Fruit fly (Drosophila melanogaster): ENCODE data around the gene eIF4E5.

Gene eIF4E5

dm6 chr3L:7909695-7910463, 15.2 kb downstream of the eIF4E5 start:
- no peak for TF ChIP-seq CG8319 (GFP tag; optimal IDR thresholded peaks at IDR 0.05)
- TF ChIP-seq Eip78C (GFP tag): peak; percentile 72
- no peak for TF ChIP-seq lz (GFP tag; optimal IDR thresholded peaks at IDR 0.05)
- no peak for TF ChIP-seq CG6163 (GFP tag; IDR thresholded peaks at IDR 0.05)
- peak in 1 of 2 experiments; percentile 32 for TF ChIP-seq salr (GFP tag; optimal IDR thresholded peaks at IDR 0.05)
- no peak for TF ChIP-seq Sox14 (GFP tag; optimal IDR thresholded peaks at IDR 0.05)
- peak; percentile 49 for TF ChIP-seq svp (GFP tag)
- TF ChIP-seq dac (GFP tag; optimal IDR thresholded peaks at IDR 0.05): no peak
- TF ChIP-seq fd85E (GFP tag; optimal IDR thresholded peaks at IDR 0.05): no peak
- TF ChIP-seq eg (GFP tag; IDR thresholded peaks at IDR 0.05): 0 out of 3 replicates have a peak, but pooled peaks have one; percentile 27
- no peak for TF ChIP-seq dsx (GFP tag; optimal IDR thresholded peaks at IDR 0.05; ENCODE audit: poor library complexity, severe bottlenecking)
- TF ChIP-seq CG32006 (GFP tag; optimal IDR thresholded peaks at IDR 0.05): peak; percentile 40
- 0 out of 2 replicates have a peak, but pooled peaks have one; percentile 11 for TF ChIP-seq CG11294 (GFP tag; IDR thresholded peaks at IDR 0.05)
- TF ChIP-seq Hr4 (GFP tag; optimal IDR thresholded peaks at IDR 0.05): peak; percentile 28
- peak; percentile 56 for TF ChIP-seq CG15336 (GFP tag; IDR thresholded peaks at IDR 0.05)

dm6 chr3L:7910916-7911467, 16.3 kb downstream of the eIF4E5 start:
- TF ChIP-seq CG6276 (GFP tag; optimal IDR thresholded peaks at IDR 0.05) (no peak), svp (GFP tag) (peak; percentile 72), Eip78C (GFP tag) (peak; percentile 29), Met (GFP tag; optimal IDR thresholded peaks at IDR 0.05) (peak; percentile 23), CG32006 (GFP tag; optimal IDR thresholded peaks at IDR 0.05) (no peak), Hr4 (GFP tag; optimal IDR thresholded peaks at IDR 0.05) (no peak), CG10631 (GFP tag; optimal IDR thresholded peaks at IDR 0.05) (no peak), CG8119 (GFP tag; IDR thresholded peaks at IDR 0.05) (no peak), OdsH (GFP tag; optimal IDR thresholded peaks at IDR 0.05) (no peak), CG1621 (tag; optimal IDR thresholded peaks at IDR 0.05) (no peak), topi (GFP tag; optimal IDR thresholded peaks at IDR 0.05) (peak; percentile 26), Hr39 (GFP tag; optimal IDR thresholded peaks at IDR 0.05) (peak; percentile 3), ss (GFP tag; optimal IDR thresholded peaks at IDR 0.05) (no peak)

- TF ChIP-seq Sox15 (GFP tag; optimal IDR thresholded peaks at IDR 0.05) (peak; percentile 27), vri (GFP tag; optimal IDR thresholded peaks at IDR 0.05) (peak; percentile 29), CG11294 (GFP tag; IDR thresholded peaks at IDR 0.05) (0 out of 2 replicates have a peak, but pooled peaks have one; percentile 19), Eip75B (GFP tag; optimal IDR thresholded peaks at IDR 0.05) (peak; percentile 29), svp (GFP tag) (peak; percentile 81), Ets21C (GFP tag; optimal IDR thresholded peaks at IDR 0.05) (peak; percentile 18), CG9139 (GFP tag; optimal IDR thresholded peaks at IDR 0.05) (peak; percentile 22), pdm3 (GFP tag; optimal IDR thresholded peaks at IDR 0.05) (peak; percentile 41), fd59A (GFP tag; optimal IDR thresholded peaks at IDR 0.05) (peak; percentile 2), OdsH (GFP tag; optimal IDR thresholded peaks at IDR 0.05) (peak; percentile 41), ss (GFP tag; optimal IDR thresholded peaks at IDR 0.05) (no peak), Eip78C (GFP tag) (peak; percentile 76), CG32006 (GFP tag; optimal IDR thresholded peaks at IDR 0.05) (peak; percentile 46), Met (GFP tag; optimal IDR thresholded peaks at IDR 0.05) (peak; percentile 32), CG8119 (GFP tag; IDR thresholded peaks at IDR 0.05) (peak; percentile 66), Hr38 (GFP tag; optimal IDR thresholded peaks at IDR 0.05) (no peak), dac (GFP tag; optimal IDR thresholded peaks at IDR 0.05) (no peak), CG3919 (GFP tag; optimal IDR thresholded peaks at IDR 0.05) (peak; percentile 30), CG15336 (GFP tag; IDR thresholded peaks at IDR 0.05) (peak; percentile 54; the same call in 1 of the 2 replicates), CG6792 (GFP tag; optimal IDR thresholded peaks at IDR 0.05) (peak; percentile 8), Hr4 (GFP tag; optimal IDR thresholded peaks at IDR 0.05) (peak; percentile 60), CG31627 (GFP tag; optimal IDR thresholded peaks at IDR 0.05) (peak; percentile 36), cyc (GFP tag; optimal IDR thresholded peaks at IDR 0.05) (peak; percentile 31), CG11762 (GFP tag; optimal IDR thresholded peaks at IDR 0.05; ENCODE audit: insufficient read depth) (no peak), CG4318 (GFP tag; optimal IDR thresholded peaks at IDR 0.05) (no peak), achi (GFP tag; optimal IDR thresholded peaks at IDR 0.05) (peak; percentile 67), CG6276 (GFP tag; optimal IDR thresholded peaks at IDR 0.05) (no peak), CG6163 (GFP tag; IDR thresholded peaks at IDR 0.05) (peak; percentile 65; the same call in 2 of the 3 replicates), Gug (GFP tag; IDR thresholded peaks at IDR 0.05) (0 out of 2 replicates have a peak, but pooled peaks have one; percentile 25), Sox14 (GFP tag; optimal IDR thresholded peaks at IDR 0.05) (peak; percentile 38), CG6854 (GFP tag; optimal IDR thresholded peaks at IDR 0.05) (no peak), topi (GFP tag; optimal IDR thresholded peaks at IDR 0.05) (peak; percentile 33), Smox (GFP tag; optimal IDR thresholded peaks at IDR 0.05) (peak; percentile 38)
Observed at dm6 chr3L:7911765-7912556, 17.3 kb downstream of the eIF4E5 start, which contains the start of the genes pbl and CG8281. TSS of gene pbl (minus strand) at chr3L:7911954. TSS of gene CG8281 (plus strand) at chr3L:7912463.

All from whole organism, prepupa.